Fruit fly (Drosophila melanogaster) whole organism, embryonic: Measurements from ENCODE around the gene CG5810.

Experiments
- Atf6 ChIP-seq: fragments of 200-800 bp; sonication (Bioruptor generic); IDR thresholded peaks from 2 replicates; pipeline ENCODE4 v1.3.6; 2022; ENCODE audit warnings: missing biosample characterization, missing genetic modification characterization
- B-H1 ChIP-seq: fragments of 200-800 bp; sonication (Bioruptor generic); IDR thresholded peaks from 3 replicates; pipeline ENCODE4 v1.3.6; 2022; ENCODE audit warnings: missing biosample characterization, missing genetic modification characterization
- CG11696 ChIP-seq: fragments of 200-800 bp; sonication (Bioruptor generic); IDR thresholded peaks from 2 replicates; pipeline ENCODE4 v1.3.6; 2022; ENCODE audit warnings: missing biosample characterization, missing genetic modification characterization
- CG12071 ChIP-seq: fragments of 200-800 bp; sonication (Bioruptor generic); optimal IDR thresholded peaks from 3 replicates; lab custom pipeline; 2018; ENCODE audit warnings: missing biosample characterization, mild to moderate bottlenecking, missing genetic modification characterization
- CG12219 ChIP-seq: fragments of 200-800 bp; sonication (Bioruptor generic); optimal IDR thresholded peaks from 3 replicates; lab custom pipeline; 2018; ENCODE audit warnings: missing biosample characterization, mild to moderate bottlenecking, missing genetic modification characterization
- CG12299 ChIP-seq: fragments of 200-800 bp; sonication (Bioruptor generic); optimal IDR thresholded peaks from 2 replicates; lab custom pipeline; 2018; ENCODE audit warnings: missing biosample characterization, mild to moderate bottlenecking, missing genetic modification characterization
- CG13287 ChIP-seq: fragments of 200-800 bp; sonication (Bioruptor generic); IDR thresholded peaks from 2 replicates; pipeline ENCODE4 v1.3.6; 2022; ENCODE audit warnings: missing biosample characterization, missing genetic modification characterization; ENCODE audit not compliant: partially characterized antibody
- CG14667 ChIP-seq: fragments of 200-800 bp; sonication (Bioruptor generic); IDR thresholded peaks from 2 replicates; pipeline ENCODE4 v1.3.6; 2022; ENCODE audit warnings: missing biosample characterization, missing genetic modification characterization
- CG17186 ChIP-seq: fragments of 200-800 bp; sonication (Bioruptor generic); optimal IDR thresholded peaks from 3 replicates; lab custom pipeline; 2017; ENCODE audit warnings: missing biosample characterization, missing genetic modification reagents, missing genetic modification characterization
- CG17328 ChIP-seq: fragments of 200-800 bp; sonication (Bioruptor generic); IDR thresholded peaks from 2 replicates; pipeline ENCODE4 v1.3.6; 2022; ENCODE audit warnings: missing biosample characterization, missing genetic modification characterization
- CG1832 ChIP-seq: fragments of 200-800 bp; sonication (Bioruptor generic); optimal IDR thresholded peaks from 2 replicates; lab custom pipeline; 2017; ENCODE audit warnings: missing biosample characterization, mild to moderate bottlenecking, missing genetic modification characterization, inconsistent platforms
- CG18764 ChIP-seq: fragments of 200-800 bp; sonication (Bioruptor generic); optimal IDR thresholded peaks from 3 replicates; lab custom pipeline; 2016; ENCODE audit warnings: missing biosample characterization, missing genetic modification characterization
- CG30020 ChIP-seq: fragments of 200-800 bp; optimal IDR thresholded peaks from 2 replicates; lab custom pipeline; 2019; ENCODE audit warnings: missing biosample characterization, mild to moderate bottlenecking, missing genetic modification characterization, moderate library complexity
- CG34422 ChIP-seq: fragments of 200-800 bp; sonication (Bioruptor generic); IDR thresholded peaks from 3 replicates; pipeline ENCODE4 v1.3.6; 2022; ENCODE audit warnings: missing biosample characterization, missing genetic modification characterization
- CG43689 ChIP-seq: fragments of 200-800 bp; sonication (Bioruptor generic); IDR thresholded peaks from 2 replicates; pipeline ENCODE4 v1.3.6; 2022; ENCODE audit warnings: missing biosample characterization, missing genetic modification characterization
- CG4617 ChIP-seq: fragments of 200-800 bp; sonication (Bioruptor generic); optimal IDR thresholded peaks from 3 replicates; lab custom pipeline; 2016; ENCODE audit warnings: missing biosample characterization, missing genetic modification characterization, borderline replicate concordance
- CG6813 ChIP-seq: fragments of 200-800 bp; sonication (Bioruptor generic); optimal IDR thresholded peaks from 2 replicates; lab custom pipeline; 2017; ENCODE audit warnings: missing biosample characterization, missing genetic modification characterization, mild to moderate bottlenecking, moderate library complexity, missing genetic modification reagents
- CG7745 ChIP-seq: fragments of 200-800 bp; sonication (Bioruptor generic); optimal IDR thresholded peaks from 2 replicates; lab custom pipeline; 2018; ENCODE audit warnings: missing biosample characterization, mild to moderate bottlenecking, missing genetic modification characterization, moderate library complexity
- CG7839 ChIP-seq: fragments of 200-800 bp; sonication (Bioruptor generic); optimal IDR thresholded peaks from 3 replicates; lab custom pipeline; 2018; ENCODE audit warnings: missing biosample characterization, mild to moderate bottlenecking, missing genetic modification characterization, moderate library complexity
- CG9797 ChIP-seq: fragments of 200-800 bp; sonication (Bioruptor generic); optimal IDR thresholded peaks from 3 replicates; lab custom pipeline; 2018; ENCODE audit warnings: missing biosample characterization, mild to moderate bottlenecking, missing genetic modification characterization
- CTCF ChIP-seq: fragments of 200-800 bp; sonication (Bioruptor generic); optimal IDR thresholded peaks from 2 replicates; lab custom pipeline; 2017; ENCODE audit warnings: missing biosample characterization, mild to moderate bottlenecking, missing genetic modification characterization, moderate library complexity
- CkIIα-i1 ChIP-seq: fragments of 200-800 bp; sonication (Bioruptor generic); IDR thresholded peaks from 2 replicates; pipeline ENCODE4 v1.3.6; 2022; ENCODE audit warnings: missing biosample characterization, missing genetic modification characterization
- Dip3 ChIP-seq: fragments of 200-800 bp; sonication (Bioruptor generic); optimal IDR thresholded peaks from 3 replicates; lab custom pipeline; 2016; ENCODE audit warnings: missing biosample characterization, missing genetic modification characterization
- Dref ChIP-seq: fragments of 200-800 bp; sonication (Bioruptor generic); IDR thresholded peaks from 2 replicates; pipeline ENCODE4 v1.3.6; 2022; ENCODE audit warnings: missing biosample characterization, missing genetic modification characterization
- Eip74EF ChIP-seq, 2 experiments: fragments of 200-800 bp in 1 of 2; fragments of >200 bp in 1 of 2; sonication (Bioruptor generic) in 1 of 2; optimal IDR thresholded peaks; 2 replicates each; lab custom pipeline; 2017 to 2019; ENCODE audit warnings: missing biosample characterization in 2 of 2, missing genetic modification characterization in 2 of 2, mild to moderate bottlenecking in 1 of 2, moderate library complexity in 1 of 2
- Meics ChIP-seq: fragments of 200-800 bp; sonication (Bioruptor generic); optimal IDR thresholded peaks from 2 replicates; lab custom pipeline; 2017; ENCODE audit warnings: missing biosample characterization, mild to moderate bottlenecking, missing genetic modification characterization
- Nf-YC ChIP-seq: fragments of 200-800 bp; optimal IDR thresholded peaks from 3 replicates; lab custom pipeline; 2019; ENCODE audit warnings: missing biosample characterization, mild to moderate bottlenecking, missing genetic modification characterization, moderate library complexity
- NfI ChIP-seq: fragments of 200-800 bp; sonication (Bioruptor generic); optimal IDR thresholded peaks from 3 replicates; lab custom pipeline; 2018; ENCODE audit warnings: missing biosample characterization, mild to moderate bottlenecking, missing genetic modification characterization, moderate library complexity
- Side ChIP-seq: fragments of 200-800 bp; sonication (Bioruptor generic); optimal IDR thresholded peaks from 2 replicates; lab custom pipeline; 2016; ENCODE audit warnings: missing biosample characterization, missing genetic modification characterization
- Sry-δ ChIP-seq: fragments of 200-800 bp; sonication (Bioruptor generic); optimal IDR thresholded peaks from 2 replicates; lab custom pipeline; 2016; ENCODE audit warnings: missing biosample characterization, missing genetic modification characterization
- aop ChIP-seq: fragments of 200-800 bp; sonication (Bioruptor generic); IDR thresholded peaks from 2 replicates; pipeline ENCODE4 v1.3.6; 2022; ENCODE audit warnings: missing biosample characterization, missing genetic modification characterization
- chinmo ChIP-seq: fragments of 200-800 bp; sonication (Bioruptor generic); IDR thresholded peaks from 4 replicates; pipeline ENCODE4 v1.3.6; 2022; ENCODE audit warnings: missing biosample characterization, missing genetic modification characterization; ENCODE audit not compliant: partially characterized antibody
- chm ChIP-seq: fragments of 200-800 bp; sonication (Bioruptor generic); IDR thresholded peaks from 2 replicates; pipeline ENCODE4 v1.3.6; 2022; ENCODE audit warnings: missing biosample characterization, missing genetic modification characterization
- corto ChIP-seq: fragments of 200-800 bp; sonication (Bioruptor generic); optimal IDR thresholded peaks from 2 replicates; lab custom pipeline; 2016; ENCODE audit warnings: missing biosample characterization, mild to moderate bottlenecking, missing genetic modification characterization, moderate library complexity
- crol ChIP-seq: fragments of 200-800 bp; sonication (Bioruptor generic); IDR thresholded peaks from 2 replicates; pipeline ENCODE4 v1.3.6; 2022; ENCODE audit warnings: missing biosample characterization, missing genetic modification characterization
- crp ChIP-seq, 2 experiments: fragments of 200-800 bp; sonication (Bioruptor generic); optimal IDR thresholded peaks; 2 replicates in 1 of 2; 3 replicates in 1 of 2; lab custom pipeline; 2017; ENCODE audit warnings: missing biosample characterization in 2 of 2, missing genetic modification characterization in 2 of 2, mild to moderate bottlenecking in 1 of 2, moderate library complexity in 1 of 2
- fd64A ChIP-seq: fragments of 200-800 bp; sonication (Bioruptor generic); optimal IDR thresholded peaks from 3 replicates; lab custom pipeline; 2018; ENCODE audit warnings: missing biosample characterization, mild to moderate bottlenecking, missing genetic modification characterization
- gcm2 ChIP-seq: fragments of 200-800 bp; sonication (Bioruptor generic); optimal IDR thresholded peaks from 2 replicates; lab custom pipeline; 2016; ENCODE audit warnings: missing biosample characterization, missing genetic modification characterization
- gsb-n ChIP-seq: fragments of 200-800 bp; sonication (Bioruptor generic); optimal IDR thresholded peaks from 3 replicates; lab custom pipeline; 2018; ENCODE audit warnings: missing biosample characterization, mild to moderate bottlenecking, missing genetic modification characterization
- nau ChIP-seq: fragments of 200-800 bp; sonication (Bioruptor generic); optimal IDR thresholded peaks from 3 replicates; lab custom pipeline; 2017; ENCODE audit warnings: missing biosample characterization, mild to moderate bottlenecking, missing genetic modification characterization, missing genetic modification reagents
- nom ChIP-seq: fragments of 200-800 bp; sonication (Bioruptor generic); optimal IDR thresholded peaks from 2 replicates; lab custom pipeline; 2017; ENCODE audit warnings: missing biosample characterization, missing genetic modification characterization, mild to moderate bottlenecking, moderate library complexity, missing genetic modification reagents
- salm ChIP-seq: fragments of 200-800 bp; sonication (Bioruptor generic); optimal IDR thresholded peaks from 2 replicates; lab custom pipeline; 2018; ENCODE audit warnings: missing biosample characterization, mild to moderate bottlenecking, missing genetic modification characterization
- scrt ChIP-seq: fragments of 200-800 bp; sonication (Bioruptor generic); optimal IDR thresholded peaks from 2 replicates; lab custom pipeline; 2018; ENCODE audit warnings: missing biosample characterization, mild to moderate bottlenecking, missing genetic modification characterization, moderate library complexity
- sens ChIP-seq: fragments of 200-800 bp; sonication (Bioruptor generic); peaks from one replicate; lab custom pipeline; 2016; ENCODE audit warnings: missing biosample characterization, missing genetic modification characterization
- sqz ChIP-seq: fragments of 200-800 bp; sonication (Bioruptor generic); optimal IDR thresholded peaks from 3 replicates; lab custom pipeline; 2018; ENCODE audit warnings: missing biosample characterization, mild to moderate bottlenecking, missing genetic modification characterization
- sr ChIP-seq: fragments of 200-800 bp; sonication (Bioruptor generic); IDR thresholded peaks from 3 replicates; pipeline ENCODE4 v1.3.6; 2022; ENCODE audit warnings: missing biosample characterization, missing genetic modification characterization
- vvl ChIP-seq: fragments of 200-800 bp; sonication (Bioruptor generic); IDR thresholded peaks from 2 replicates; pipeline ENCODE4 v1.3.6; 2022; ENCODE audit warnings: missing biosample characterization, missing genetic modification characterization
- yki ChIP-seq: fragments of >200 bp; optimal IDR thresholded peaks from 3 replicates; lab custom pipeline; 2018

CG5810 gene

dm6 chr3R:21118784-21119183 lies 44.8 kb upstream of the CG5810 start, which contains the start of gene Bdbt (continued):
- TF ChIP-seq CG13287, result peak; percentile 79
- TF ChIP-seq CG7839 (tag; lab: Kevin White, UChicago), result no peak
- TF ChIP-seq Atf6 (GFP tag; lab: Robert Waterston, UW), result no peak
- TF ChIP-seq CG43689, result no peak
- peak; percentile 10 for TF ChIP-seq NfI (GFP tag; lab: Kevin White, UChicago)
- TF ChIP-seq CG7745 (tag; lab: Kevin White, UChicago), result no peak
- TF ChIP-seq gcm2 (GFP tag; lab: Kevin White, UChicago), result no peak
- TF ChIP-seq Dip3, result peak; percentile 55
- TF ChIP-seq crp (GFP tag; optimal IDR thresholded peaks at IDR 0.05; lab: Kevin White, UChicago), result no peak
- no peak for TF ChIP-seq aop (GFP tag; lab: Robert Waterston, UW)
- TF ChIP-seq CG9797 (GFP tag; lab: Kevin White, UChicago), result peak; percentile 34
- TF ChIP-seq Nf-YC (tag; lab: Kevin White, UChicago), result no peak
- no peak for TF ChIP-seq scrt (GFP tag; lab: Kevin White, UChicago)
- TF ChIP-seq B-H1 (GFP tag; lab: Robert Waterston, UW), result 0 out of 3 replicates have a peak, but pooled peaks have one; percentile 20
- TF ChIP-seq CkIIα-i1, result no peak
- TF ChIP-seq sqz (GFP tag; lab: Kevin White, UChicago), result no peak
- TF ChIP-seq corto (GFP tag; lab: Kevin White, UChicago), result no peak
- TF ChIP-seq Dref (GFP tag; lab: Robert Waterston, UW), result peak; percentile 9; the same call in 1 of the 2 replicates
- TF ChIP-seq CG34422 (GFP tag; lab: Robert Waterston, UW), result peak; percentile 52; the same call in 1 of the 3 replicates
- no peak for TF ChIP-seq CG12219 (GFP tag; lab: Kevin White, UChicago)
- TF ChIP-seq CG18764 (GFP tag; lab: Kevin White, UChicago), result no peak
- peak; percentile 90 for TF ChIP-seq chinmo (GFP tag; lab: Robert Waterston, UW)
- TF ChIP-seq nau, result no peak
- TF ChIP-seq CG6813, result no peak
- peak; percentile 68 for TF ChIP-seq CG30020 (tag; lab: Kevin White, UChicago)

- no peak for TF ChIP-seq CG14667 (GFP tag; lab: Robert Waterston, UW)
- TF ChIP-seq gsb-n (tag; lab: Kevin White, UChicago), result peak; percentile 35
- TF ChIP-seq salm (tag; lab: Kevin White, UChicago), result no peak
- no peak for TF ChIP-seq yki (lab: Kevin White, UChicago)
- no peak for TF ChIP-seq CG12071
- 0 out of 4 replicates have a peak, but pooled peaks have one; percentile 58 for TF ChIP-seq chinmo (GFP tag; lab: Robert Waterston, UW)
- no peak for TF ChIP-seq chm
- TF ChIP-seq crol (GFP tag; lab: Robert Waterston, UW), result peak; percentile 58
- no peak for TF ChIP-seq Sry-δ (GFP tag; lab: Kevin White, UChicago)
- TF ChIP-seq, all 482 proteins: peak for 3
Observed at dm6 chr3R:21124225-21124624, 39.4 kb upstream of the CG5810 start.

dm6 chr3R:21126673-21127284 lies 36.8 kb upstream of the CG5810 start:
- no peak for TF ChIP-seq vvl (GFP tag; lab: Robert Waterston, UW)
- TF ChIP-seq CG17186 (GFP tag; lab: Kevin White, UChicago), result no peak
- no peak for TF ChIP-seq CG12299
- TF ChIP-seq sens (GFP tag; lab: Kevin White, UChicago), result peak; percentile 35
- peak in 1 of 2 experiments; percentile 3 for TF ChIP-seq Eip74EF (GFP tag; optimal IDR thresholded peaks at IDR 0.05; lab: Kevin White, UChicago)
- TF ChIP-seq sr, result 0 out of 3 replicates have a peak, but pooled peaks have one; percentile 26
- TF ChIP-seq chm, result 0 out of 2 replicates have a peak, but pooled peaks have one; percentile 34
- TF ChIP-seq Meics, result no peak
- TF ChIP-seq CG11696, result no peak
- peak; percentile 73 for TF ChIP-seq CTCF (GFP tag; lab: Kevin White, UChicago)
- no peak for TF ChIP-seq CG17328 (GFP tag; lab: Robert Waterston, UW)
- no peak for TF ChIP-seq CG12071
- 0 out of 4 replicates have a peak, but pooled peaks have one; percentile 34 for TF ChIP-seq chinmo (GFP tag; lab: Robert Waterston, UW)
- TF ChIP-seq Side (GFP tag; lab: Kevin White, UChicago), result no peak
- peak; percentile 19 for TF ChIP-seq nom (GFP tag; lab: Kevin White, UChicago)
- peak; percentile 68 for TF ChIP-seq CG4617 (GFP tag; lab: Kevin White, UChicago)
- TF ChIP-seq fd64A (GFP tag; lab: Kevin White, UChicago), result no peak
- TF ChIP-seq CG1832 (GFP tag; lab: Kevin White, UChicago), result peak; percentile 72
- no peak for TF ChIP-seq CG6813
